Worm (Caenorhabditis elegans) whole organism, L4 larva: ENCODE measurements around the gene Y38E10A.14.

Experiments used
- F26F4.8 ChIP-seq: fragments of 200-800 bp; sonication (Bioruptor generic); conservative IDR thresholded peaks from 2 replicates; pipeline ENCODE4 v1.3.6; 2022; ENCODE audit warnings: missing genetic modification characterization, missing compliant biosample characterization
- F44E2.7 ChIP-seq: fragments of 200-800 bp; sonication (Bioruptor generic); IDR thresholded peaks from 2 replicates; pipeline ENCODE4 v2.1.2; 2022; ENCODE audit warnings: missing genetic modification characterization, missing compliant biosample characterization
- F49E8.2 ChIP-seq: sonication (generic microtip); optimal IDR thresholded peaks from 2 replicates; lab custom pipeline; 2016; ENCODE audit warnings: missing compliant biosample characterization, mild to moderate bottlenecking, missing genetic modification characterization, borderline replicate concordance
- T20F7.1 ChIP-seq: fragments of 200-800 bp; sonication (Bioruptor generic); optimal IDR thresholded peaks from 2 replicates; lab custom pipeline; 2018; ENCODE audit warnings: mild to moderate bottlenecking, missing genetic modification characterization, missing compliant biosample characterization
- Y105C5A.15 ChIP-seq: fragments of 200-800 bp; sonication (Bioruptor generic); IDR thresholded peaks from 2 replicates; pipeline ENCODE4 v1.3.6; 2022; ENCODE audit warnings: missing genetic modification characterization, missing compliant biosample characterization
- ZK337.2 ChIP-seq: fragments of 200-800 bp; sonication (Bioruptor generic); IDR thresholded peaks from 2 replicates; pipeline ENCODE4 v1.3.6; 2022; ENCODE audit warnings: missing genetic modification reagents, missing genetic modification characterization, missing compliant biosample characterization
- aha-1 ChIP-seq: fragments of 150-350 bp; peaks from one replicate; lab custom pipeline; 2014; ENCODE audit warnings: missing biosample characterization, missing genetic modification characterization
- ceh-20 ChIP-seq: fragments of 200-800 bp; sonication (Bioruptor generic); IDR thresholded peaks from 2 replicates; pipeline ENCODE4 v1.3.6; 2022; ENCODE audit warnings: missing genetic modification reagents, missing genetic modification characterization, missing compliant biosample characterization
- ceh-28 ChIP-seq: fragments of 150-350 bp; optimal IDR thresholded peaks from 2 replicates; lab custom pipeline; 2014; ENCODE audit warnings: missing biosample characterization, missing genetic modification reagents, missing genetic modification characterization
- ctbp-1 ChIP-seq: fragments of 200-800 bp; sonication (Bioruptor generic); IDR thresholded peaks from 2 replicates; pipeline ENCODE4 v1.3.6; 2022; ENCODE audit warnings: missing genetic modification reagents, missing genetic modification characterization, missing compliant biosample characterization
- daf-12 ChIP-seq: fragments of 150-350 bp; optimal IDR thresholded peaks from 2 replicates; lab custom pipeline; 2014; ENCODE audit warnings: missing biosample characterization, missing genetic modification reagents, missing genetic modification characterization
- dmd-8 ChIP-seq: fragments of 200-800 bp; sonication (Bioruptor generic); IDR thresholded peaks from 2 replicates; pipeline ENCODE4 v1.3.6; 2022; ENCODE audit warnings: missing genetic modification characterization, missing compliant biosample characterization
- dmd-9 ChIP-seq: fragments of 200-800 bp; sonication (Bioruptor generic); IDR thresholded peaks from 2 replicates; pipeline ENCODE4 v1.3.6; 2022; ENCODE audit warnings: missing genetic modification reagents, missing genetic modification characterization, missing compliant biosample characterization
- egl-27 ChIP-seq: sonication (generic microtip); optimal IDR thresholded peaks from 3 replicates; lab custom pipeline; 2017; ENCODE audit warnings: missing biosample characterization, missing genetic modification reagents, missing genetic modification characterization
- egl-43 ChIP-seq: fragments of 200-800 bp; sonication (Bioruptor generic); IDR thresholded peaks from 2 replicates; pipeline ENCODE4 v1.3.6; 2022; ENCODE audit warnings: missing genetic modification reagents, missing genetic modification characterization, missing compliant biosample characterization
- fkh-10 ChIP-seq: fragments of 150-350 bp; optimal IDR thresholded peaks from 2 replicates; lab custom pipeline; 2014; ENCODE audit warnings: missing biosample characterization, missing genetic modification reagents, missing genetic modification characterization
- hif-1 ChIP-seq, 2 experiments: sonication (generic microtip); optimal IDR thresholded peaks; 2 replicates each; lab custom pipeline; 2016 to 2017; ENCODE audit warnings: missing compliant biosample characterization in 2 of 2, missing genetic modification characterization in 2 of 2, missing genetic modification reagents in 2 of 2, missing genotype in 2 of 2, mild to moderate bottlenecking in 1 of 2
- lin-38 ChIP-seq: fragments of 200-800 bp; sonication (Bioruptor generic); IDR thresholded peaks from 2 replicates; pipeline ENCODE4 v1.3.6; 2022; ENCODE audit warnings: missing genetic modification reagents, missing genetic modification characterization, missing compliant biosample characterization
- lin-39 ChIP-seq: fragments of 150-350 bp; optimal IDR thresholded peaks from 2 replicates; lab custom pipeline; 2014; ENCODE audit warnings: missing biosample characterization, missing genetic modification reagents, missing genetic modification characterization
- madf-5 ChIP-seq, 2 experiments: fragments of 200-800 bp; sonication (Bioruptor generic); IDR thresholded peaks; 2 replicates each; pipeline ENCODE4 v1.3.6; 2022; ENCODE audit warnings: missing compliant biosample characterization in 2 of 2, missing genetic modification characterization in 2 of 2
- madf-9 ChIP-seq: fragments of 200-800 bp; sonication (Bioruptor generic); conservative IDR thresholded peaks from 2 replicates; pipeline ENCODE4 v1.3.6; 2022; ENCODE audit warnings: missing genetic modification reagents, missing genetic modification characterization, missing compliant biosample characterization
- mdt-29 ChIP-seq: fragments of 200-800 bp; sonication (Bioruptor generic); IDR thresholded peaks from 2 replicates; pipeline ENCODE4 v1.3.6; 2022; ENCODE audit warnings: missing genetic modification reagents, missing genetic modification characterization, missing compliant biosample characterization
- mxl-2 ChIP-seq: fragments of 200-800 bp; sonication (Bioruptor generic); conservative IDR thresholded peaks from 2 replicates; pipeline ENCODE4 v1.3.6; 2022; ENCODE audit warnings: missing genetic modification reagents, missing genetic modification characterization, missing compliant biosample characterization
- nhr-10 ChIP-seq: fragments of 150-350 bp; optimal IDR thresholded peaks from 2 replicates; lab custom pipeline; 2014; ENCODE audit warnings: missing biosample characterization, missing genetic modification characterization
- nhr-102 ChIP-seq: sonication (generic microtip); optimal IDR thresholded peaks from 2 replicates; lab custom pipeline; 2016; ENCODE audit warnings: mild to moderate bottlenecking, missing genetic modification characterization, moderate library complexity, missing compliant biosample characterization
- nhr-237 ChIP-seq: sonication (generic microtip); optimal IDR thresholded peaks from 2 replicates; lab custom pipeline; 2017; ENCODE audit warnings: missing biosample characterization, missing genetic modification characterization
- nhr-42 ChIP-seq: fragments of 200-800 bp; sonication (Bioruptor generic); IDR thresholded peaks from 2 replicates; pipeline ENCODE4 v1.3.6; 2022; ENCODE audit warnings: missing genetic modification characterization, missing compliant biosample characterization
- nhr-48 ChIP-seq: sonication (generic microtip); optimal IDR thresholded peaks from 2 replicates; lab custom pipeline; 2016; ENCODE audit warnings: mild to moderate bottlenecking, missing genetic modification characterization, missing compliant biosample characterization
- nhr-77 ChIP-seq: fragments of 150-350 bp; optimal IDR thresholded peaks from 2 replicates; lab custom pipeline; 2014; ENCODE audit warnings: missing biosample characterization, missing genetic modification characterization
- sdz-12 ChIP-seq: fragments of 200-800 bp; sonication (Bioruptor generic); optimal IDR thresholded peaks from 2 replicates; lab custom pipeline; 2018; ENCODE audit warnings: mild to moderate bottlenecking, missing genetic modification characterization, missing compliant biosample characterization
- set-16 ChIP-seq: fragments of 200-800 bp; sonication (Bioruptor generic); IDR thresholded peaks from 2 replicates; pipeline ENCODE4 v1.3.6; 2022; ENCODE audit warnings: missing genetic modification reagents, missing genetic modification characterization, missing compliant biosample characterization
- snpc-4 ChIP-seq: fragments of 150-350 bp; optimal IDR thresholded peaks from 2 replicates; lab custom pipeline; 2014; ENCODE audit warnings: missing biosample characterization, missing genetic modification characterization
- unc-39 ChIP-seq: sonication (generic microtip); optimal IDR thresholded peaks from 2 replicates; lab custom pipeline; 2017; ENCODE audit warnings: missing biosample characterization, missing genetic modification characterization
- unc-62 ChIP-seq, 3 experiments: fragments of 150-350 bp in 1 of 3; sonication (generic microtip); optimal IDR thresholded peaks in 2 of 3; peaks in 1 of 3; 1 replicate in 1 of 3; 2 replicates in 2 of 3; lab custom pipeline; 2014 to 2017; ENCODE audit warnings: missing biosample characterization in 3 of 3, missing genetic modification characterization in 3 of 3, missing genetic modification reagents in 3 of 3, missing genotype in 1 of 3
- vab-7 ChIP-seq: fragments of 200-800 bp; sonication (Bioruptor generic); IDR thresholded peaks from 2 replicates; pipeline ENCODE4 v1.3.6; 2022; ENCODE audit warnings: missing genetic modification reagents, missing genetic modification characterization, missing compliant biosample characterization
- zag-1 ChIP-seq: fragments of 150-350 bp; optimal IDR thresholded peaks from 2 replicates; lab custom pipeline; 2014; ENCODE audit warnings: missing biosample characterization, missing genetic modification characterization
- zfp-2 ChIP-seq: sonication (generic microtip); optimal IDR thresholded peaks from 2 replicates; lab custom pipeline; 2016; ENCODE audit warnings: mild to moderate bottlenecking, missing genetic modification characterization, missing compliant biosample characterization
- zfp-3 ChIP-seq: fragments of 200-800 bp; sonication (Bioruptor generic); conservative IDR thresholded peaks from 2 replicates; pipeline ENCODE4 v1.3.6; 2022; ENCODE audit warnings: missing genetic modification reagents, missing genetic modification characterization, missing compliant biosample characterization

Y38E10A.14 gene

ce11 chrII:12657620-12658019, 33.3 kb upstream of the Y38E10A.14 start:
- TF ChIP-seq vab-7 (GFP tag; lab: Robert Waterston, UW) = no peak
- no peak for TF ChIP-seq nhr-48 (tag; lab: Kevin White, UChicago)
- TF ChIP-seq unc-62 (GFP tag; optimal IDR thresholded peaks at IDR 0.05 in 1 of 2; lab: Kevin White, UChicago) = no peak
- no peak for TF ChIP-seq unc-62 (tag; optimal IDR thresholded peaks at IDR 0.05; lab: Kevin White, UChicago)
- TF ChIP-seq nhr-77 (tag; lab: Kevin White, UChicago) = no peak
- TF ChIP-seq ceh-20 (GFP tag; lab: Robert Waterston, UW) = no peak
- no peak for TF ChIP-seq snpc-4
- no peak for TF ChIP-seq zfp-3 (GFP tag; lab: Robert Waterston, UW)
- no peak for TF ChIP-seq ceh-28 (tag; lab: Kevin White, UChicago)
- TF ChIP-seq nhr-42 (GFP tag; lab: Robert Waterston, UW) = no peak
- no peak for TF ChIP-seq lin-39 (tag; lab: Kevin White, UChicago)
- no peak for TF ChIP-seq T20F7.1 (GFP tag; lab: Kevin White, UChicago)
- no peak for TF ChIP-seq nhr-10 (tag; lab: Kevin White, UChicago)
- no peak for TF ChIP-seq F49E8.2
- TF ChIP-seq nhr-102 (tag; lab: Kevin White, UChicago) = no peak
- no peak for TF ChIP-seq dmd-8
- no peak for TF ChIP-seq Y105C5A.15 (GFP tag; lab: Robert Waterston, UW)
- no peak for TF ChIP-seq daf-12 (tag; lab: Kevin White, UChicago)
- TF ChIP-seq fkh-10 (GFP tag; lab: Kevin White, UChicago) = no peak

- no peak for TF ChIP-seq F49E8.2
- no peak for TF ChIP-seq unc-62 (GFP tag; optimal IDR thresholded peaks at IDR 0.05 in 1 of 2; lab: Kevin White, UChicago)
- TF ChIP-seq unc-62 (tag; optimal IDR thresholded peaks at IDR 0.05; lab: Kevin White, UChicago) = no peak
- no peak for TF ChIP-seq egl-27 (tag; lab: Kevin White, UChicago)
- TF ChIP-seq aha-1 (tag; lab: Kevin White, UChicago) = peak; percentile 74
- TF ChIP-seq ZK337.2 = no peak
Observed at ce11 chrII:12655816-12656215, 31.5 kb upstream of the Y38E10A.14 start.

ce11 chrII:12654447-12654846, 30.1 kb upstream of the Y38E10A.14 start, which contains the start of gene rgs-4:
Gene rgs-4 (plus strand): TSS chrII:12654747.
- TF ChIP-seq ctbp-1 (GFP tag; lab: Robert Waterston, UW) (no peak), F44E2.7 (GFP tag; lab: Robert Waterston, UW) (no peak), lin-38 (GFP tag; lab: Robert Waterston, UW) (no peak), dmd-9 (GFP tag; lab: Robert Waterston, UW) (no peak), zag-1 (tag; lab: Kevin White, UChicago) (no peak), unc-39 (tag; lab: Kevin White, UChicago) (no peak), hif-1 (tag; optimal IDR thresholded peaks at IDR 0.05; lab: Kevin White, UChicago) (no peak), sdz-12 (GFP tag; lab: Kevin White, UChicago) (no peak), vab-7 (GFP tag; lab: Robert Waterston, UW) (no peak), nhr-10 (tag; lab: Kevin White, UChicago) (no peak), madf-9 (no peak), madf-5 (GFP tag; IDR thresholded peaks at IDR 0.05; lab: Robert Waterston, UW) (no peak), mdt-29 (GFP tag; lab: Robert Waterston, UW) (no peak), nhr-48 (tag; lab: Kevin White, UChicago) (no peak), nhr-237 (tag; lab: Kevin White, UChicago) (no peak), lin-39 (tag; lab: Kevin White, UChicago) (no peak), aha-1 (tag; lab: Kevin White, UChicago) (no peak), mxl-2 (GFP tag; lab: Robert Waterston, UW) (no peak), zfp-2 (no peak), F26F4.8 (no peak)

ce11 chrII:12651208-12651607, 26.9 kb upstream of the Y38E10A.14 start:
- TF ChIP-seq dmd-8 (peak; percentile 77), egl-43 (GFP tag; lab: Robert Waterston, UW) (peak; percentile 58; the same call in 1 of the 2 replicates), set-16 (peak; percentile 31; the same call in 1 of the 2 replicates)
- TF ChIP-seq, all 104 proteins: peak for 3; not testable (repeated sequence) for 101
